Fruit fly (Drosophila melanogaster): Measurements from ENCODE around the gene CG10428.
A peak's percentile ranks its signal among the peaks of the same experiment; 100 is the strongest.

Gene CG10428

DNA sequence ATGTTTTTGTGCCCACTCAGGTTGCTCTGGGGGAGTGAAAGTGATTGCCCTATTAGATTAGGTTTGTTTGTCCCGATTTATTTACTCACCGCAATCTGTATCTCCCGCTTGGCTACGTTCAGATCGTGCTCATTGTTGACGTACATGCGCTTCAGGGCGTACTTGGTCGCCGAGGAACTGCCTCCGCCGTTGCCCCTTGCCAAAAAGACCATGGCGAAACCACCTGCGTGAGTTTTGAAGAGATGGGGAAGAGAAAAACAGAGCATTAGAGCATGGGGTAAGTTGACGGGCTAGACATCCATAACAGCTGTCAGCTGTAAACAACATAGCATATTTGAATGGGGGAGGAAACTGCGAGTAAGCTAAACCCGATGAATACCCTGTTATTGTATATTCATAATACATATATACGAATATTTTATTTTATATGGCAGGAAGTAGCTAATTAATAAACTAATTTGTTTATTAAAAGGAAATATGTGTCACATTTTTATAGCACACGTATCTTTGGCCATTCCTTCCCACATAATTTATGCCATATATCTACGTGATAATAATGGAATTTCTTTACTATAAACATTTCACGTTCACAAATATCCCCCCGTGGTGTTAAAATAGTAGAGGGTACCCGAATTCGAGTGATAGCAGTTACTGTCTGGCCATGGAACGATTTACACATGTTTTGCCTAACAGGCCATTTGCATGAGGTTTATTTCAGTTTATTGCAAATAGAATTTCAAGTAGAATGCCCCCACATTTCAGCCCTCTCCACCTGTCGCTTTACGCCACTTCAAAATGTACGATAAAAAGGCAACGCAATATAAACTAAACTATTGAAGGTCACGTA lies 16.9 kb downstream of the CG10428 start:
- TF ChIP-seq noc (tag; optimal IDR thresholded peaks at IDR 0.05) = peak; percentile 77

- peak; percentile 69 for TF ChIP-seq noc (tag; optimal IDR thresholded peaks at IDR 0.05)
Measured at dm6 chr2L:18966214-18966556, 17.5 kb downstream of the CG10428 start.

DNA sequence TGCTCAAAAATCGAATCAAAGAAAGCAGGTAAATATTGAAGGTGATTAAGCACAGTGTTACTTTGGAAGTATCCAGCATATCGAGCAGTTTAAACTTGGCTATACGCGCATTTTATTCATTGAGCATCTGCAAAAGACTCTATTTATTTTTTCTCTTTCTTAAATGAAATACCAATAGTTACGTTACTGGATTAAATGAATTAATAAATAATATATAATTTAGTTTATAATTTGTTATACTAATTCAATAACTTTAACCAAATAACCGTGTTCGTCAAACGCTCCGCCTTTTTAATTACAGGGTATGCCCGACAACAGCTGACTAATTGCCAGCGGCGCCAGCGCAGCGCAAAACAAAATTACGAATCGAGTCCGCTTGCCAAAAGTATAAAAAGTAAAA lies 18.2 kb downstream of the CG10428 start:
- TF ChIP-seq noc (tag; optimal IDR thresholded peaks at IDR 0.05) = peak; percentile 60

- TF ChIP-seq noc (tag; optimal IDR thresholded peaks at IDR 0.05) = no peak
Measured at dm6 chr2L:18967897-18968296, 19.2 kb downstream of the CG10428 start.

dm6 chr2L:18968370-18969105 lies 19.9 kb downstream of the CG10428 start, which contains the start of the genes Nak and Tango6:
Gene Nak (minus strand): TSS chr2L:18968744.
Gene Tango6 (plus strand): TSS chr2L:18969028.
- TF ChIP-seq noc (tag; optimal IDR thresholded peaks at IDR 0.05) = no peak

DNA sequence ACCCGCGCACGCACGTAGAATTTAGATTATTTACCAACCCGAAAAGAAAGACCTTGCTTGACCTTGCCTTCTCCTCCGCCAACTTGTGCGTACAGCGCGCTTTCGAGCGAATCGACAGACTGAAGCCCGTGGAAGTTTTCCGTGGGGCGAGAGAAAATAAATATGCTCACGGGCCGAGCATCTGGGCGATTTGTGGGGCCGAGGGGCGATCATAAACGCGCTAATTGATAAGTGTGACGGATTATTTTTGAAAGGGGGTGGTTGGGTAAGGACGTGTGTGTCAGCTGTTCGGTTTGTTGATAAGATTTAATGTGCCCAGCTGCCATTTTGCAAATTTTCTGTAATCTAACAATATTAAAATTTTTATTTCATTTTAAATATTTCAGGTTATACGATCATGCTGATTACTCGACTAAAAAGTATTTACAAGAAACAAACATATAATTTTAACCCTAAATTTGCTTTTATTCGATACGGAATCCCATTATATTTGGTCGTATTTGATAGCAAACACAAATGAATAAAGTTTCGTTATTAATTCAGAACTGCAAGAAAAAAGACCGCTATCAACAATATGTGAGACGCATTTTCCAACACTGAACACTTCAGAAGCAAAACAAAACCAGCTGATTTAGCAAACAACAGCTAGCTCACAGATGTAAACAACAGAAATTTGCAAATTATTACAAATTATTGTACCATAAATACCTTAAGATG lies 25.5 kb downstream of the CG10428 start, which contains the start of the genes L2HGDH and CG10431:
Gene L2HGDH (minus strand): TSS at position 386 of the 717 bp plus-strand sequence.
Gene CG10431 (plus strand): TSS at position 648 of the 717 bp plus-strand sequence.
- peak; percentile 78 for TF ChIP-seq noc (tag; optimal IDR thresholded peaks at IDR 0.05)

DNA sequence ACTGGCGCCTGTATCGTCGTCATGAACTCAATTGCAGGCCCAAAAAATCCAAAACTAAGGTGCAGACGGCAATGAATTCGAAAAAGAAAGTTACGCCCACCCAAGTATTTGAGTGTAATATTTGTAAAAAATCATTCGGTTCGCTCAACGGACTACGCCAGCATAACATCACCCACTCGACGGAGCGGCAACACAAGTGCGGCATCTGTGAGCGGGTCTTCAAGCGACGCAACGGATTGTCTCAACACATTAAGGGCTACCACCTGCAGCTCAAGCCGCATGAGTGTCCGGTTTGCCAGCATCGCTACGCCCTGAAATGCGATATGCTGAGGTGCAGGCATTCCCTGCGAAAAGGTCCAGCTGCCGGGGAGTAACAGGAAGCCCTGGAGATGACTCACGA lies 28.1 kb downstream of the CG10428 start:
- no peak for TF ChIP-seq noc (tag; optimal IDR thresholded peaks at IDR 0.05)

DNA sequence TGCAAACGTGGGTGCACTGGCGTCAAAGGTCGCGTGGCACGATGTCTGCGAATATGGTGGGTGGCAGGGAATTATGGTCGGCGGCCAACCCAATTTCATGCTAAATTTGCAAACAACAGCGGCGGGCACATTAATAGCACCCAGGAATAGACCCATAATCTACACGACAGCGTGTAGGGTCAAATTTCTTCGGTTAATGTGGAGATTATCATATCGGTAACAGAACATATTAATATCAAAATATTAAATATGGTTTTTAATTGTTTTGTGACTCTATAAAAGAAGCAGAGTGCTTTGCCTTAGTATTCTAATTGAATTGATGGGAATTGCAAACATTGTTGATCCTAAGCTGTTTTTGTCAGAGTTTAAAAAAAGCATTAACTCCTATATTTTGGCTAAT lies 30.2 kb downstream of the CG10428 start:
- no peak for TF ChIP-seq noc (tag; optimal IDR thresholded peaks at IDR 0.05)

DNA sequence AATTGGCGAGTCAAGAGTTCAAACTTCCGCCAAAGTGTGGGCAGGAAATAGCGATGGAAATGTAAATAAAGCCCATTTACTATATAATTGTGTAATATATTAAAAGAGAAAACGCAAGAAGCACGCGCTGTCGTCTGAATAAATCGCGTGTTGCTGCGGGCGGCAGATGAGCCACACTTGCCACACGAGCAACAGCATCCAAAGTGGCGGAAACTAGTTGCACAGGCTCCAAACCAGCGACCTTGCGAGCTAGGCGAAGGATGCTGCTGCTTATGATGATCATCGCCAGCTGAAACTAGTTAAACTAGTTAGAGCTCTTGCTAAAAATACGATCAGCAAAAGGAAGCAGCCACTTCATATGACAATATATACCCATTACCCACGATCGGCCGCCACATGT lies 30.7 kb downstream of the CG10428 start:
- no peak for TF ChIP-seq noc (tag; optimal IDR thresholded peaks at IDR 0.05)

DNA sequence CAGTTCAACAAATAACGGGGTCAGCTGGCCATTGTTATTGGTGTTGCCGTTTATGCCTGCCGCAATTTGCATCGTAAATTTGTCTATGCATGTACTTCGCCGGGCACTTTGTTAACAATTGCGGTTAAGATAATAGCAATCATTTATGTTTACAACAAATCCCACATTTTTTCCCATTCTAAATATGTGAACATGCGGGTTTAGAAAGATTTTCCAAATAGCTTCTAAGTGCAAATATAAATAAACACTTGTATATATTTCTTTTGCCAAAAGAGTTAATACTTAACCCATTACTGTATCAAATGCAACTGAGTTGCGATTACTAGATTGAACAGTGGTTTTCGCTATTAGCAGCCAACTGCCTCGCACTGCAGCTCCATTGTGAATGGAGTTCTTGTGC lies 32.3 kb downstream of the CG10428 start:
- TF ChIP-seq noc (tag; optimal IDR thresholded peaks at IDR 0.05) = no peak

- TF ChIP-seq noc (tag; optimal IDR thresholded peaks at IDR 0.05) = no peak
Measured at dm6 chr2L:18981484-18981883, 32.8 kb downstream of the CG10428 start.

dm6 chr2L:18981947-18982579 lies 33.4 kb downstream of the CG10428 start:
- no peak for TF ChIP-seq noc (tag; optimal IDR thresholded peaks at IDR 0.05)

DNA sequence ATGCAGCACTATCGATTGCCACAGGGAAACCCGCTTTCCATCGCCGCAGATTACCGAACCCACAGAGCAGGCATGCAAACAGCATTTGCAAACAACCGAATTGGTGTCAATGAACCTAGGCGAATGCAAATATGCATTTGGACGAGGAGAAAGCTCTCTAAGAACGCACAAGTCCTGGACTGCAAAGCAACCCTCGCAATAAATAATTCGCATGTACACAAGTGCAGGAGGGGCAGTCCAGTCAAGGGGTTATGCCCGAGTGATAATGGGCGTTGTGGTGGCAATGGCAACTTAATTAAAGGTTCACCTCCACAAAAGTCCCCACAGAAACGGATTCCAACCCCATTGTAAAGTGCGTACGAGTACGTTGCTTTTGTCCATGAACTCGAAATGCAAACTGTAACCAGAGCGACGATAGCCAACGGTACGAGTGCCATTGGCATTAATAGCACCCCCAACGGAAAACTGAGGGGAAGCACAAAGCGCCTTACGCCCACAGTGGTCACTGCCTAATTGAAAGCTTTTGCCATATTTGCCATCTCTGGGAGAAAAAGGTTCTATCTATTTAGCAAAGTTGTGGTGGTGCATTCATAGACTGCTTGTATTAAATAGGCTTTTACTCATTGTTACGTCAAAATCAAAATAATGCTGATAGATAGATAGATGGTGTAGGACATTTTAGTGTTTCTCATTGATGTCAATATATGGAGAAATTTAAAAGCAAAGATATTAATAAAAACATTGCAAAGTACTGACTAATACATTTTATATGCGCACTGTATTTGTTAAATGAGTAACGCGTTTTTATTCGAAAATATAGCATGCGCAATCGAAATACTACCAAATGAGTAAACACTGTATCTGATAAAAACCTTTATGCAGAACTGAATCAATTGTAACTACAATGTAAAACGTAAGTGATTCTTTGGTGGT lies 34.4 kb downstream of the CG10428 start:
- no peak for TF ChIP-seq noc (tag; optimal IDR thresholded peaks at IDR 0.05)

- TF ChIP-seq noc (tag; optimal IDR thresholded peaks at IDR 0.05) = no peak
Measured at dm6 chr2L:18984158-18984557, 35.5 kb downstream of the CG10428 start.
